Worm (Caenorhabditis elegans) whole organism, mixed stage, embryonic: ENCODE results near the gene F54H5.5.

Source experiments
- M03D4.4 ChIP-seq: sonication (generic microtip); optimal IDR thresholded peaks from 2 replicates; lab custom pipeline; 2017; ENCODE audit warnings: mild to moderate bottlenecking, missing genetic modification characterization, missing compliant biosample characterization
- bed-3 ChIP-seq: fragments of 200-800 bp; sonication (Bioruptor generic); optimal IDR thresholded peaks from 3 replicates; lab custom pipeline; 2018; ENCODE audit warnings: mild to moderate bottlenecking, missing genetic modification characterization, moderate library complexity, missing compliant biosample characterization
- blmp-1 ChIP-seq: fragments of 150-350 bp; optimal IDR thresholded peaks from 2 replicates; lab custom pipeline; 2014; ENCODE audit warnings: missing biosample characterization, missing genetic modification characterization
- ceh-39 ChIP-seq: fragments of 150-350 bp; optimal IDR thresholded peaks from 2 replicates; lab custom pipeline; 2014; ENCODE audit warnings: missing biosample characterization, missing genetic modification characterization
- ceh-43 ChIP-seq: fragments of 200-800 bp; sonication (Bioruptor generic); optimal IDR thresholded peaks from 2 replicates; lab custom pipeline; 2018; ENCODE audit warnings: mild to moderate bottlenecking, missing genetic modification characterization, moderate library complexity, missing compliant biosample characterization
- ceh-83 ChIP-seq: fragments of 200-800 bp; sonication (Bioruptor generic); optimal IDR thresholded peaks from 2 replicates; lab custom pipeline; 2018; ENCODE audit warnings: mild to moderate bottlenecking, missing genetic modification characterization, missing compliant biosample characterization
- ces-1 ChIP-seq: fragments of 150-350 bp; optimal IDR thresholded peaks from 2 replicates; lab custom pipeline; 2014; ENCODE audit warnings: missing biosample characterization, missing genetic modification reagents, missing genetic modification characterization
- cnd-1 ChIP-seq: fragments of 200-800 bp; sonication (Bioruptor generic); optimal IDR thresholded peaks from 2 replicates; lab custom pipeline; 2018; ENCODE audit warnings: mild to moderate bottlenecking, missing genetic modification characterization, missing compliant biosample characterization
- drap-1 ChIP-seq: fragments of 200-800 bp; sonication (Bioruptor generic); optimal IDR thresholded peaks from 3 replicates; lab custom pipeline; 2018; ENCODE audit warnings: mild to moderate bottlenecking, missing genetic modification characterization, missing compliant biosample characterization
- elt-1 ChIP-seq: sonication (generic microtip); optimal IDR thresholded peaks from 2 replicates; lab custom pipeline; 2017; ENCODE audit warnings: missing genetic modification characterization, mild to moderate bottlenecking, missing compliant biosample characterization, antibody characterized with exemption, moderate library complexity, borderline replicate concordance; ENCODE audit not compliant: insufficient read depth
- elt-3 ChIP-seq: fragments of 150-350 bp; optimal IDR thresholded peaks from 2 replicates; lab custom pipeline; 2014; ENCODE audit warnings: missing biosample characterization, missing genetic modification characterization
- flh-1 ChIP-seq: fragments of 200-800 bp; sonication (Bioruptor generic); optimal IDR thresholded peaks from 2 replicates; lab custom pipeline; 2018; ENCODE audit warnings: mild to moderate bottlenecking, missing genetic modification characterization, moderate library complexity, missing compliant biosample characterization
- ham-2 ChIP-seq: fragments of 200-800 bp; sonication (Bioruptor generic); optimal IDR thresholded peaks from 2 replicates; lab custom pipeline; 2018; ENCODE audit warnings: mild to moderate bottlenecking, missing genetic modification characterization, missing compliant biosample characterization
- hlh-1 ChIP-seq: fragments of 150-350 bp; optimal IDR thresholded peaks from 2 replicates; lab custom pipeline; 2014; ENCODE audit warnings: missing biosample characterization, missing genetic modification reagents, missing genetic modification characterization
- lin-13 ChIP-seq: fragments of 150-350 bp; optimal IDR thresholded peaks from 2 replicates; lab custom pipeline; 2014; ENCODE audit warnings: missing biosample characterization, missing genetic modification characterization
- lin-32 ChIP-seq: fragments of 200-800 bp; sonication (Bioruptor generic); optimal IDR thresholded peaks from 2 replicates; lab custom pipeline; 2018; ENCODE audit warnings: mild to moderate bottlenecking, missing genetic modification characterization, missing compliant biosample characterization
- lsy-2 ChIP-seq: fragments of 150-350 bp; optimal IDR thresholded peaks from 2 replicates; lab custom pipeline; 2014; ENCODE audit warnings: missing biosample characterization, missing genetic modification characterization
- mab-5 ChIP-seq: fragments of 150-350 bp; optimal IDR thresholded peaks from 2 replicates; lab custom pipeline; 2014; ENCODE audit warnings: missing biosample characterization, missing genetic modification characterization
- mep-1 ChIP-seq: fragments of 150-350 bp; optimal IDR thresholded peaks from 2 replicates; lab custom pipeline; 2017; ENCODE audit warnings: missing biosample characterization, missing genetic modification reagents, missing genetic modification characterization, inconsistent platforms
- mls-2 ChIP-seq: sonication (generic microtip); optimal IDR thresholded peaks from 2 replicates; lab custom pipeline; 2016; ENCODE audit warnings: mild to moderate bottlenecking, missing genetic modification characterization, moderate library complexity, missing compliant biosample characterization
- nhr-12 ChIP-seq: fragments of 150-350 bp; optimal IDR thresholded peaks from 2 replicates; lab custom pipeline; 2014; ENCODE audit warnings: missing biosample characterization, missing genetic modification characterization
- nhr-2 ChIP-seq: fragments of 150-350 bp; optimal IDR thresholded peaks from 2 replicates; lab custom pipeline; 2014; ENCODE audit warnings: missing biosample characterization, missing genetic modification characterization
- nhr-237 ChIP-seq: fragments of 150-350 bp; optimal IDR thresholded peaks from 2 replicates; lab custom pipeline; 2014; ENCODE audit warnings: missing biosample characterization, missing genetic modification characterization
- nhr-76 ChIP-seq: sonication (generic microtip); optimal IDR thresholded peaks from 2 replicates; lab custom pipeline; 2017; ENCODE audit warnings: missing biosample characterization, missing genetic modification characterization
- pha-4 ChIP-seq: fragments of 150-350 bp; optimal IDR thresholded peaks from 2 replicates; lab custom pipeline; 2018; ENCODE audit warnings: missing biosample characterization, missing genetic modification reagents, missing genetic modification characterization
- sem-2 ChIP-seq: fragments of 200-800 bp; sonication (Bioruptor generic); optimal IDR thresholded peaks from 2 replicates; lab custom pipeline; 2018; ENCODE audit warnings: mild to moderate bottlenecking, missing genetic modification characterization, missing compliant biosample characterization
- snpc-4 ChIP-seq: fragments of 150-350 bp; optimal IDR thresholded peaks from 2 replicates; lab custom pipeline; 2014; ENCODE audit warnings: missing biosample characterization, missing genetic modification characterization
- sptf-1 ChIP-seq: sonication (generic microtip); optimal IDR thresholded peaks from 2 replicates; lab custom pipeline; 2017; ENCODE audit warnings: mild to moderate bottlenecking, missing genetic modification characterization, moderate library complexity, missing compliant biosample characterization
- tbx-8 ChIP-seq: fragments of 200-800 bp; sonication (Bioruptor generic); optimal IDR thresholded peaks from 2 replicates; lab custom pipeline; 2018; ENCODE audit warnings: mild to moderate bottlenecking, missing genetic modification characterization, moderate library complexity, missing compliant biosample characterization
- unc-120 ChIP-seq: sonication (generic microtip); optimal IDR thresholded peaks from 2 replicates; lab custom pipeline; 2017; ENCODE audit warnings: missing genetic modification characterization, missing compliant biosample characterization; ENCODE audit not compliant: poor library complexity, severe bottlenecking
- unc-39 ChIP-seq: fragments of 150-350 bp; optimal IDR thresholded peaks from 2 replicates; lab custom pipeline; 2014; ENCODE audit warnings: missing biosample characterization, missing genetic modification characterization
- unc-62 ChIP-seq: fragments of 150-350 bp; optimal IDR thresholded peaks from 2 replicates; lab custom pipeline; 2014; ENCODE audit warnings: missing biosample characterization, missing genetic modification reagents, missing genetic modification characterization
- ztf-11 ChIP-seq: fragments of 150-350 bp; optimal IDR thresholded peaks from 2 replicates; lab custom pipeline; 2014; ENCODE audit warnings: missing biosample characterization, missing genetic modification characterization

The F54H5.5 gene

ce11 chrII:6588605-6589292 is 38.3 kb downstream of the F54H5.5 start, which contains the start of gene icd-1:
Gene icd-1, minus strand, starts transcription at chrII:6588655.
- TF ChIP-seq blmp-1 (no peak), sem-2 (GFP tag; lab: Kevin White, UChicago) (no peak), mep-1 (tag; lab: Kevin White, UChicago) (peak; percentile 93), hlh-1 (tag; lab: Kevin White, UChicago) (peak; percentile 56), lin-13 (peak; percentile 88), ces-1 (GFP tag; lab: Kevin White, UChicago) (peak; percentile 94), ceh-83 (peak; percentile 58), tbx-8 (GFP tag; lab: Kevin White, UChicago) (no peak), nhr-2 (tag; lab: Kevin White, UChicago) (peak; percentile 15), mls-2 (peak; percentile 63), M03D4.4 (tag; lab: Kevin White, UChicago) (peak; percentile 63), flh-1 (no peak), lsy-2 (tag; lab: Kevin White, UChicago) (peak; percentile 84), mab-5 (tag; lab: Kevin White, UChicago) (peak; percentile 34), nhr-76 (tag; lab: Kevin White, UChicago) (no peak), nhr-12 (tag; lab: Kevin White, UChicago) (no peak), cnd-1 (tag; lab: Kevin White, UChicago) (peak; percentile 31), pha-4 (tag; lab: Kevin White, UChicago) (peak; percentile 71), unc-62 (peak; percentile 96), nhr-237 (tag; lab: Kevin White, UChicago) (peak; percentile 93), ham-2 (GFP tag; lab: Kevin White, UChicago) (peak; percentile 89), ceh-39 (tag; lab: Kevin White, UChicago) (peak; percentile 71), elt-3 (tag; lab: Kevin White, UChicago) (peak; percentile 91), sptf-1 (tag; lab: Kevin White, UChicago) (peak; percentile 71), snpc-4 (tag; lab: Kevin White, UChicago) (no peak), ztf-11 (tag; lab: Kevin White, UChicago) (peak; percentile 67), unc-120 (tag; lab: Kevin White, UChicago) (peak; percentile 99), elt-1 (tag; lab: Kevin White, UChicago) (no peak), unc-39 (tag; lab: Kevin White, UChicago) (no peak)

ce11 chrII:6587264-6587870 is 39.7 kb downstream of the F54H5.5 start, which contains the start of gene C56C10.7:
Gene C56C10.7, minus strand, starts transcription at chrII:6587575.
- TF ChIP-seq mep-1 (tag; lab: Kevin White, UChicago) (no peak), sptf-1 (tag; lab: Kevin White, UChicago) (no peak), lsy-2 (tag; lab: Kevin White, UChicago) (no peak), nhr-237 (tag; lab: Kevin White, UChicago) (no peak), elt-3 (tag; lab: Kevin White, UChicago) (no peak), ceh-39 (tag; lab: Kevin White, UChicago) (no peak), pha-4 (tag; lab: Kevin White, UChicago) (no peak), unc-62 (no peak)

ce11 chrII:6582758-6583157 is 44.3 kb downstream of the F54H5.5 start, which contains the start of gene C56C10.4:
Gene C56C10.4, plus strand, starts transcription at chrII:6583058.
- TF ChIP-seq unc-39 (tag; lab: Kevin White, UChicago), result no peak
- no peak for TF ChIP-seq lin-13
- TF ChIP-seq bed-3 (GFP tag; lab: Kevin White, UChicago), result no peak
- no peak for TF ChIP-seq unc-120 (tag; lab: Kevin White, UChicago)
- no peak for TF ChIP-seq mls-2
- no peak for TF ChIP-seq mep-1 (tag; lab: Kevin White, UChicago)
- TF ChIP-seq hlh-1 (tag; lab: Kevin White, UChicago), result no peak
- TF ChIP-seq pha-4 (tag; lab: Kevin White, UChicago), result no peak
- no peak for TF ChIP-seq M03D4.4 (tag; lab: Kevin White, UChicago)
- TF ChIP-seq ceh-43 (GFP tag; lab: Kevin White, UChicago), result no peak
- TF ChIP-seq ceh-83, result no peak
- TF ChIP-seq flh-1, result no peak

ce11 chrII:6581236-6581635 is 45.8 kb downstream of the F54H5.5 start, which contains the start of gene C56C10.6:
Gene C56C10.6, minus strand, starts transcription at chrII:6581336.
- TF ChIP-seq nhr-76 (tag; lab: Kevin White, UChicago) (no peak), ceh-39 (tag; lab: Kevin White, UChicago) (no peak), ham-2 (GFP tag; lab: Kevin White, UChicago) (no peak), lin-32 (GFP tag; lab: Kevin White, UChicago) (no peak), tbx-8 (GFP tag; lab: Kevin White, UChicago) (no peak), unc-39 (tag; lab: Kevin White, UChicago) (no peak), flh-1 (no peak), bed-3 (GFP tag; lab: Kevin White, UChicago) (no peak), sem-2 (GFP tag; lab: Kevin White, UChicago) (no peak), ceh-43 (GFP tag; lab: Kevin White, UChicago) (no peak), hlh-1 (tag; lab: Kevin White, UChicago) (no peak), drap-1 (GFP tag; lab: Kevin White, UChicago) (no peak), ceh-83 (no peak), nhr-237 (tag; lab: Kevin White, UChicago) (no peak), M03D4.4 (tag; lab: Kevin White, UChicago) (no peak), mep-1 (tag; lab: Kevin White, UChicago) (no peak)
